Fruit fly (Drosophila melanogaster) whole organism, adult: ENCODE data around the gene CG10286.

Experiments
- CG11617 ChIP-seq: fragments of 200-800 bp; sonication (Bioruptor generic); optimal IDR thresholded peaks from 2 replicates; lab custom pipeline; 2017; ENCODE audit warnings: mild to moderate bottlenecking, missing biosample characterization, missing genetic modification reagents, missing genetic modification characterization
- CG12768 ChIP-seq: fragments of 200-800 bp; sonication (Bioruptor generic); optimal IDR thresholded peaks from 2 replicates; lab custom pipeline; 2017; ENCODE audit warnings: missing biosample characterization, missing genetic modification characterization, mild to moderate bottlenecking, moderate library complexity, missing genetic modification reagents
- CG14711 ChIP-seq: fragments of 200-800 bp; sonication (Bioruptor generic); optimal IDR thresholded peaks from 2 replicates; lab custom pipeline; 2018; ENCODE audit warnings: missing biosample characterization, mild to moderate bottlenecking, missing genetic modification characterization, moderate library complexity
- CG1620 ChIP-seq: fragments of 200-800 bp; sonication (Bioruptor generic); optimal IDR thresholded peaks from 2 replicates; lab custom pipeline; 2016; ENCODE audit warnings: missing biosample characterization, missing genetic modification characterization
- CG33017 ChIP-seq: fragments of 200-800 bp; sonication (Bioruptor generic); optimal IDR thresholded peaks from 2 replicates; lab custom pipeline; 2018; ENCODE audit warnings: missing biosample characterization, mild to moderate bottlenecking, missing genetic modification characterization, moderate library complexity
- CG5204 ChIP-seq: fragments of 200-800 bp; sonication (Bioruptor generic); optimal IDR thresholded peaks from 2 replicates; lab custom pipeline; 2016; ENCODE audit warnings: missing biosample characterization, missing genetic modification characterization
- CG7045 ChIP-seq: fragments of 200-800 bp; sonication (Bioruptor generic); optimal IDR thresholded peaks from 2 replicates; lab custom pipeline; 2017; ENCODE audit warnings: missing biosample characterization, mild to moderate bottlenecking, missing genetic modification characterization
- CG7101 ChIP-seq: fragments of 200-800 bp; sonication (Bioruptor generic); optimal IDR thresholded peaks from 2 replicates; lab custom pipeline; 2018; ENCODE audit warnings: missing biosample characterization, mild to moderate bottlenecking, missing genetic modification characterization, moderate library complexity
- Clk ChIP-seq: fragments of 200-800 bp; sonication (Bioruptor generic); optimal IDR thresholded peaks from 2 replicates; lab custom pipeline; 2017; ENCODE audit warnings: missing biosample characterization, missing genetic modification characterization
- Crg-1 ChIP-seq: fragments of 200-800 bp; sonication (Bioruptor generic); optimal IDR thresholded peaks from 2 replicates; lab custom pipeline; 2016; ENCODE audit warnings: missing biosample characterization, missing genetic modification characterization
- Hr96 ChIP-seq: fragments of 200-800 bp; sonication (Bioruptor generic); optimal IDR thresholded peaks from 2 replicates; lab custom pipeline; 2016; ENCODE audit warnings: missing biosample characterization, missing genetic modification characterization
- Mnt ChIP-seq: fragments of 200-800 bp; sonication (Bioruptor generic); optimal IDR thresholded peaks from 2 replicates; lab custom pipeline; 2016; ENCODE audit warnings: missing biosample characterization, mild to moderate bottlenecking, missing genetic modification characterization
- bab1 ChIP-seq: fragments of 200-800 bp; sonication (Bioruptor generic); optimal IDR thresholded peaks from 3 replicates; lab custom pipeline; 2019; ENCODE audit warnings: missing biosample characterization, mild to moderate bottlenecking, missing genetic modification characterization, moderate library complexity
- cic ChIP-seq: fragments of 200-800 bp; sonication (Bioruptor generic); optimal IDR thresholded peaks from 2 replicates; lab custom pipeline; 2017; ENCODE audit warnings: missing biosample characterization, mild to moderate bottlenecking, missing genetic modification characterization, moderate library complexity
- cnc ChIP-seq, 2 experiments: fragments of >200 bp; optimal IDR thresholded peaks; 2 replicates each; lab custom pipeline; 2017
- kay ChIP-seq: fragments of 200-800 bp; sonication (Bioruptor generic); peaks from one replicate; lab custom pipeline; 2016; ENCODE audit warnings: missing biosample characterization, missing genetic modification characterization, borderline replicate concordance
- ovo ChIP-seq: fragments of 200-800 bp; sonication (Bioruptor generic); optimal IDR thresholded peaks from 2 replicates; lab custom pipeline; 2016; ENCODE audit warnings: missing biosample characterization, missing genetic modification characterization
- pad ChIP-seq: fragments of 200-800 bp; sonication (Bioruptor generic); optimal IDR thresholded peaks from 3 replicates; lab custom pipeline; 2017; ENCODE audit warnings: missing biosample characterization, missing genetic modification characterization, mild to moderate bottlenecking, moderate library complexity, missing genetic modification reagents
- tj ChIP-seq: fragments of 200-800 bp; sonication (Bioruptor generic); optimal IDR thresholded peaks from 3 replicates; lab custom pipeline; 2017; ENCODE audit warnings: missing biosample characterization, mild to moderate bottlenecking, missing genetic modification characterization, moderate library complexity
- toe ChIP-seq: fragments of 200-800 bp; sonication (Bioruptor generic); optimal IDR thresholded peaks from 2 replicates; lab custom pipeline; 2016; ENCODE audit warnings: missing biosample characterization, missing genetic modification characterization

Gene CG10286

dm6 chr3R:6368550-6369238 lies at the start of gene CG10286:
TSS of gene CG10286 (plus strand) at chr3R:6368965.
- TF ChIP-seq CG12768 (GFP tag; lab: Kevin White, UChicago) (no peak), CG7101 (peak; percentile 41), pad (peak; percentile 3), cnc (optimal IDR thresholded peaks at IDR 0.05; lab: Kevin White, UChicago) (no peak), CG7045 (GFP tag; lab: Kevin White, UChicago) (no peak), kay (GFP tag; lab: Kevin White, UChicago) (no peak), toe (GFP tag; lab: Kevin White, UChicago) (peak; percentile 37), Mnt (peak; percentile 97), tj (peak; percentile 36), bab1 (GFP tag; lab: Kevin White, UChicago) (peak; percentile 20), Crg-1 (GFP tag; lab: Kevin White, UChicago) (no peak), CG14711 (tag; lab: Kevin White, UChicago) (peak; percentile 38)

dm6 chr3R:6329774-6330298 lies 38.9 kb upstream of the CG10286 start, which contains the start of gene Osi18:
TSS of gene Osi18 (plus strand) at chr3R:6330248.
- TF ChIP-seq CG11617 (GFP tag; lab: Kevin White, UChicago): no peak
- TF ChIP-seq Mnt: no peak
- no peak for TF ChIP-seq pad
- no peak for TF ChIP-seq toe (GFP tag; lab: Kevin White, UChicago)
- no peak for TF ChIP-seq CG7045 (GFP tag; lab: Kevin White, UChicago)
- TF ChIP-seq CG12768 (GFP tag; lab: Kevin White, UChicago): no peak
- no peak for TF ChIP-seq bab1 (GFP tag; lab: Kevin White, UChicago)
- TF ChIP-seq Clk: no peak
- TF ChIP-seq CG7101: no peak

- TF ChIP-seq pad (no peak), Crg-1 (GFP tag; lab: Kevin White, UChicago) (no peak), CG14711 (tag; lab: Kevin White, UChicago) (no peak), bab1 (GFP tag; lab: Kevin White, UChicago) (no peak), tj (no peak), ovo (GFP tag; lab: Kevin White, UChicago) (no peak), Clk (no peak), toe (GFP tag; lab: Kevin White, UChicago) (no peak)
Observed at dm6 chr3R:6334906-6335433, 33.8 kb upstream of the CG10286 start, which contains the start of gene Osi19. TSS of gene Osi19 (plus strand) at chr3R:6335362.

dm6 chr3R:6337397-6337796 lies 31.4 kb upstream of the CG10286 start:
- TF ChIP-seq CG7101 (no peak), Clk (no peak)

dm6 chr3R:6339795-6340194 lies 29.0 kb upstream of the CG10286 start, which contains the start of gene Osi20:
TSS of gene Osi20 (plus strand) at chr3R:6340095.
- TF ChIP-seq Clk: no peak
- TF ChIP-seq CG14711 (tag; lab: Kevin White, UChicago): no peak
- TF ChIP-seq bab1 (GFP tag; lab: Kevin White, UChicago): no peak
- no peak for TF ChIP-seq pad
- no peak for TF ChIP-seq CG11617 (GFP tag; lab: Kevin White, UChicago)
- no peak for TF ChIP-seq Mnt
- TF ChIP-seq CG33017 (tag; lab: Kevin White, UChicago): no peak
- TF ChIP-seq CG1620 (GFP tag; lab: Kevin White, UChicago): no peak
- TF ChIP-seq ovo (GFP tag; lab: Kevin White, UChicago): no peak
- TF ChIP-seq toe (GFP tag; lab: Kevin White, UChicago): no peak
- TF ChIP-seq cic (GFP tag; lab: Kevin White, UChicago): no peak
- no peak for TF ChIP-seq kay (GFP tag; lab: Kevin White, UChicago)
- no peak for TF ChIP-seq Crg-1 (GFP tag; lab: Kevin White, UChicago)
- no peak for TF ChIP-seq CG7101
- no peak for TF ChIP-seq CG5204 (GFP tag; lab: Kevin White, UChicago)
- no peak for TF ChIP-seq Hr96

- TF ChIP-seq Crg-1 (GFP tag; lab: Kevin White, UChicago) (no peak), CG5204 (GFP tag; lab: Kevin White, UChicago) (no peak), Clk (no peak), cnc (optimal IDR thresholded peaks at IDR 0.05; lab: Kevin White, UChicago) (no peak), pad (no peak), bab1 (GFP tag; lab: Kevin White, UChicago) (no peak), Hr96 (no peak), ovo (GFP tag; lab: Kevin White, UChicago) (no peak), tj (no peak), CG14711 (tag; lab: Kevin White, UChicago) (no peak), CG33017 (tag; lab: Kevin White, UChicago) (no peak), Mnt (no peak), toe (GFP tag; lab: Kevin White, UChicago) (no peak), CG7045 (GFP tag; lab: Kevin White, UChicago) (no peak), CG7101 (no peak), kay (GFP tag; lab: Kevin White, UChicago) (no peak), cic (GFP tag; lab: Kevin White, UChicago) (no peak), CG11617 (GFP tag; lab: Kevin White, UChicago) (no peak), CG12768 (GFP tag; lab: Kevin White, UChicago) (no peak)
Observed at dm6 chr3R:6341668-6342067, 27.1 kb upstream of the CG10286 start, which contains the start of gene CG17917. TSS of gene CG17917 (plus strand) at chr3R:6341968.
